Fruit fly (Drosophila melanogaster): ENCODE measurements around the gene CG1271.

The CG1271 gene

dm6 chr3L:3052110-3052871 is at the start of gene CG1271 (continued):
- TF ChIP-seq CG12942 (GFP tag; optimal IDR thresholded peaks at IDR 0.05) (peak; percentile 36), CG16779 (GFP tag; IDR thresholded peaks at IDR 0.05) (no peak), CG3726 (GFP tag; IDR thresholded peaks at IDR 0.05) (no peak), dimm (GFP tag; IDR thresholded peaks at IDR 0.05) (no peak), CG2678 (tag; optimal IDR thresholded peaks at IDR 0.05) (peak; percentile 81), ac (GFP tag; optimal IDR thresholded peaks at IDR 0.05) (no peak), CG4424 (GFP tag; optimal IDR thresholded peaks at IDR 0.05) (peak; percentile 56), CG16863 (GFP tag; optimal IDR thresholded peaks at IDR 0.05) (peak; percentile 20), CG13424 (tag; optimal IDR thresholded peaks at IDR 0.05) (peak; percentile 57), emc (GFP tag; optimal IDR thresholded peaks at IDR 0.05) (peak; percentile 41), MESR4 (GFP tag; optimal IDR thresholded peaks at IDR 0.05) (no peak), so (GFP tag; IDR thresholded peaks at IDR 0.05) (no peak), CG11560 (tag; IDR thresholded peaks at IDR 0.05) (no peak), zfh2 (GFP tag; optimal IDR thresholded peaks at IDR 0.05) (peak; percentile 83), insv (GFP tag; optimal IDR thresholded peaks at IDR 0.05) (peak in 1 of 2 experiments; percentile 21), sr (GFP tag; IDR thresholded peaks at IDR 0.05) (no peak), phol (tag; optimal IDR thresholded peaks at IDR 0.05) (peak; percentile 80), CG34224 (GFP tag; IDR thresholded peaks at IDR 0.05; ENCODE audit: partially characterized antibody) (no peak), tgo (GFP tag; IDR thresholded peaks at IDR 0.05) (peak; percentile 59; the same call in 2 of the 3 replicates), Atf6 (GFP tag; IDR thresholded peaks at IDR 0.05) (no peak), gcm2 (GFP tag; optimal IDR thresholded peaks at IDR 0.05) (peak; percentile 23), bsh (GFP tag; optimal IDR thresholded peaks at IDR 0.05) (peak in 1 of 2 experiments; percentile 14), jing (GFP tag; optimal IDR thresholded peaks at IDR 0.05) (no peak), CG14710 (tag; optimal IDR thresholded peaks at IDR 0.05) (peak; percentile 92), NC2β (GFP tag; optimal IDR thresholded peaks at IDR 0.05) (peak; percentile 27), Bteb2 (GFP tag; optimal IDR thresholded peaks at IDR 0.05) (peak; percentile 61), CG15479 (GFP tag; optimal IDR thresholded peaks at IDR 0.05) (peak; percentile 74), gfzf (GFP tag; optimal IDR thresholded peaks at IDR 0.05) (peak; percentile 59), inv (GFP tag; IDR thresholded peaks at IDR 0.05; ENCODE audit: partially characterized antibody) (peak; percentile 21; the same call in 1 of the 2 replicates), Side (GFP tag; optimal IDR thresholded peaks at IDR 0.05) (peak; percentile 82), CG12071 (GFP tag; optimal IDR thresholded peaks at IDR 0.05) (peak; percentile 11), fru (optimal IDR thresholded peaks at IDR 0.05) (no peak), CG6689 (GFP tag; IDR thresholded peaks at IDR 0.05) (peak; percentile 17; the same call in 1 of the 2 replicates), MBD-R2 (GFP tag; IDR thresholded peaks at IDR 0.05) (peak; percentile 47), Dbx (GFP tag; IDR thresholded peaks at IDR 0.05) (peak; percentile 41; the same call in 1 of the 3 replicates), CG7357 (GFP tag; IDR thresholded peaks at IDR 0.05) (0 out of 3 replicates have a peak, but pooled peaks have one; percentile 6), CG17186 (GFP tag; optimal IDR thresholded peaks at IDR 0.05) (peak; percentile 86), CG14965 (GFP tag; optimal IDR thresholded peaks at IDR 0.05; ENCODE audit: borderline replicate concordance) (no peak), CG10959 (GFP tag; IDR thresholded peaks at IDR 0.05) (no peak), CG13894 (tag; optimal IDR thresholded peaks at IDR 0.05) (peak; percentile 70), D (optimal IDR thresholded peaks at IDR 0.05) (no peak), D (GFP tag; optimal IDR thresholded peaks at IDR 0.05) (peak; percentile 25), pnt (GFP tag; optimal IDR thresholded peaks at IDR 0.05) (peak; percentile 32), CG32767 (GFP tag; IDR thresholded peaks at IDR 0.05) (no peak), CG7745 (tag; optimal IDR thresholded peaks at IDR 0.05) (no peak), danr (GFP tag; IDR thresholded peaks at IDR 0.05) (peak; percentile 41; the same call in 1 of the 2 replicates), CG32772 (GFP tag; IDR thresholded peaks at IDR 0.05) (no peak), CG2875 (GFP tag; optimal IDR thresholded peaks at IDR 0.05) (no peak), CG15073 (GFP tag; optimal IDR thresholded peaks at IDR 0.05) (no peak), E2f2 (GFP tag; IDR thresholded peaks at IDR 0.05) (peak; percentile 97)
